Worm (Caenorhabditis elegans) whole organism, young adult: ENCODE measurements around the gene cdk-1.
A peak's percentile ranks its signal among the peaks of the same experiment; 100 is the strongest.

Source experiments
- B0019.2 ChIP-seq: fragments of 200-800 bp; sonication (Bioruptor generic); conservative IDR thresholded peaks from 2 replicates; pipeline ENCODE4 v1.3.6; 2022; ENCODE audit warnings: missing genetic modification reagents, missing genetic modification characterization, missing compliant biosample characterization
- B0261.1 ChIP-seq: sonication (generic microtip); optimal IDR thresholded peaks from 2 replicates; lab custom pipeline; 2016; ENCODE audit warnings: mild to moderate bottlenecking, missing genetic modification characterization, moderate library complexity, missing compliant biosample characterization
- B0336.3 ChIP-seq: fragments of 200-800 bp; sonication (Bioruptor generic); IDR thresholded peaks from 2 replicates; pipeline ENCODE4 v1.3.6; 2022; ENCODE audit warnings: missing genetic modification characterization, missing compliant biosample characterization
- C06A6.2 ChIP-seq: fragments of 200-800 bp; sonication (Bioruptor generic); conservative IDR thresholded peaks from 2 replicates; pipeline ENCODE4 v1.3.6; 2022; ENCODE audit warnings: missing genetic modification characterization, missing compliant biosample characterization
- C17E4.6 ChIP-seq: fragments of 200-800 bp; sonication (Bioruptor generic); IDR thresholded peaks from 2 replicates; pipeline ENCODE4 v1.3.6; 2022; ENCODE audit warnings: missing genetic modification reagents, missing genetic modification characterization, missing compliant biosample characterization
- D2030.7 ChIP-seq: fragments of 200-800 bp; sonication (Bioruptor generic); IDR thresholded peaks from 2 replicates; pipeline ENCODE4 v1.3.6; 2022; ENCODE audit warnings: missing genetic modification reagents, missing genetic modification characterization, missing compliant biosample characterization
- F22D6.2 ChIP-seq: sonication (generic microtip); optimal IDR thresholded peaks from 2 replicates; lab custom pipeline; 2016; ENCODE audit warnings: mild to moderate bottlenecking, missing genetic modification characterization, missing compliant biosample characterization
- F37B4.10 ChIP-seq: fragments of 200-800 bp; sonication (Bioruptor generic); IDR thresholded peaks from 2 replicates; pipeline ENCODE4 v1.3.6; 2022; ENCODE audit warnings: missing genetic modification characterization, missing compliant biosample characterization
- F49E8.2 ChIP-seq: sonication (generic microtip); optimal IDR thresholded peaks from 3 replicates; lab custom pipeline; 2017; ENCODE audit warnings: missing genetic modification characterization, mild to moderate bottlenecking, missing compliant biosample characterization, antibody characterized with exemption, moderate library complexity; ENCODE audit not compliant: insufficient read depth
- T07F8.4 ChIP-seq: sonication (generic microtip); optimal IDR thresholded peaks from 2 replicates; lab custom pipeline; 2016; ENCODE audit warnings: mild to moderate bottlenecking, missing genetic modification characterization, moderate library complexity, missing compliant biosample characterization
- Y79H2A.3 ChIP-seq: fragments of 200-800 bp; sonication (Bioruptor generic); conservative IDR thresholded peaks from 2 replicates; pipeline ENCODE4 v1.3.6; 2022; ENCODE audit warnings: missing genetic modification reagents, missing genetic modification characterization, missing compliant biosample characterization
- Y95B8A.8 ChIP-seq: fragments of 200-800 bp; sonication (Bioruptor generic); IDR thresholded peaks from 2 replicates; pipeline ENCODE4 v1.3.6; 2022; ENCODE audit warnings: missing genetic modification reagents, missing genetic modification characterization, missing compliant biosample characterization
- aptf-3 ChIP-seq: fragments of 200-800 bp; sonication (Bioruptor generic); IDR thresholded peaks from 2 replicates; pipeline ENCODE4 v1.3.6; 2022; ENCODE audit warnings: missing genetic modification characterization, missing compliant biosample characterization
- athp-1 ChIP-seq: sonication (generic microtip); optimal IDR thresholded peaks from 2 replicates; lab custom pipeline; 2017; ENCODE audit warnings: mild to moderate bottlenecking, missing genetic modification characterization, missing compliant biosample characterization
- attf-5 ChIP-seq: fragments of 200-800 bp; sonication (Bioruptor generic); optimal IDR thresholded peaks from 2 replicates; lab custom pipeline; 2018; ENCODE audit warnings: mild to moderate bottlenecking, missing genetic modification characterization, missing compliant biosample characterization
- bed-1 ChIP-seq: fragments of 200-800 bp; sonication (Bioruptor generic); IDR thresholded peaks from 2 replicates; pipeline ENCODE4 v1.3.6; 2022; ENCODE audit warnings: missing genetic modification reagents, missing genetic modification characterization, missing compliant biosample characterization
- cebp-2 ChIP-seq: fragments of 200-800 bp; sonication (Bioruptor generic); IDR thresholded peaks from 2 replicates; pipeline ENCODE4 v1.3.6; 2022; ENCODE audit warnings: missing genetic modification characterization, missing compliant biosample characterization
- ceh-27 ChIP-seq: fragments of 200-800 bp; sonication (Bioruptor generic); optimal IDR thresholded peaks from 2 replicates; lab custom pipeline; 2018; ENCODE audit warnings: mild to moderate bottlenecking, missing genetic modification characterization, moderate library complexity, missing compliant biosample characterization
- ceh-91 ChIP-seq: fragments of 200-800 bp; sonication (Bioruptor generic); IDR thresholded peaks from 2 replicates; pipeline ENCODE4 v1.3.6; 2022; ENCODE audit warnings: missing genetic modification reagents, missing genetic modification characterization, missing compliant biosample characterization
- dox-1 ChIP-seq: fragments of 200-800 bp; sonication (Bioruptor generic); IDR thresholded peaks from 2 replicates; pipeline ENCODE4 v1.3.6; 2022; ENCODE audit warnings: missing genetic modification reagents, missing genetic modification characterization, missing compliant biosample characterization
- efl-1 ChIP-seq: fragments of 150-350 bp; optimal IDR thresholded peaks from 2 replicates; lab custom pipeline; 2014; ENCODE audit warnings: missing biosample characterization, missing genetic modification reagents, missing genetic modification characterization
- egrh-3 ChIP-seq: fragments of 200-800 bp; sonication (Bioruptor generic); IDR thresholded peaks from 2 replicates; pipeline ENCODE4 v1.3.6; 2022; ENCODE audit warnings: missing genetic modification reagents, missing genetic modification characterization, missing compliant biosample characterization
- him-1 ChIP-seq: sonication (generic microtip); optimal IDR thresholded peaks from 2 replicates; lab custom pipeline; 2016; ENCODE audit warnings: missing genotype, missing genetic modification reagents, missing genetic modification characterization, missing compliant biosample characterization
- hmg-1.2 ChIP-seq: fragments of 200-800 bp; sonication (Bioruptor generic); IDR thresholded peaks from 2 replicates; pipeline ENCODE4 v1.3.6; 2022; ENCODE audit warnings: missing genetic modification reagents, missing genetic modification characterization, missing compliant biosample characterization
- hsf-1 ChIP-seq: fragments of 200-800 bp; sonication (Bioruptor generic); IDR thresholded peaks from 2 replicates; pipeline ENCODE4 v1.3.6; 2022; ENCODE audit warnings: missing genetic modification reagents, missing genetic modification characterization, missing compliant biosample characterization
- lin-40 ChIP-seq: sonication (generic microtip); optimal IDR thresholded peaks from 2 replicates; lab custom pipeline; 2016; ENCODE audit warnings: missing genetic modification characterization, mild to moderate bottlenecking, missing compliant biosample characterization, missing genotype, missing genetic modification reagents
- lin-54 ChIP-seq: fragments of 200-800 bp; sonication (Bioruptor generic); optimal IDR thresholded peaks from 2 replicates; lab custom pipeline; 2018; ENCODE audit warnings: mild to moderate bottlenecking, missing genetic modification characterization, missing compliant biosample characterization
- madf-6 ChIP-seq: fragments of 200-800 bp; sonication (Bioruptor generic); IDR thresholded peaks from 2 replicates; pipeline ENCODE4 v1.3.6; 2022; ENCODE audit warnings: missing genetic modification reagents, missing genetic modification characterization, missing compliant biosample characterization
- mcd-1 ChIP-seq: fragments of 200-800 bp; sonication (Bioruptor generic); IDR thresholded peaks from 2 replicates; pipeline ENCODE4 v1.3.6; 2022; ENCODE audit warnings: missing genetic modification reagents, missing genetic modification characterization, missing compliant biosample characterization
- mxl-1 ChIP-seq: sonication (generic microtip); optimal IDR thresholded peaks from 2 replicates; lab custom pipeline; 2016; ENCODE audit warnings: missing genetic modification characterization, missing compliant biosample characterization
- nfya-2 ChIP-seq: fragments of 200-800 bp; sonication (Bioruptor generic); IDR thresholded peaks from 2 replicates; pipeline ENCODE4 v1.3.6; 2022; ENCODE audit warnings: missing genetic modification reagents, missing genetic modification characterization, missing compliant biosample characterization
- nhr-80 ChIP-seq: sonication (generic microtip); optimal IDR thresholded peaks from 2 replicates; lab custom pipeline; 2016; ENCODE audit warnings: missing genetic modification characterization, missing compliant biosample characterization
- pbrm-1 ChIP-seq: fragments of 200-800 bp; sonication (Bioruptor generic); IDR thresholded peaks from 2 replicates; pipeline ENCODE4 v1.3.6; 2022; ENCODE audit warnings: missing genetic modification reagents, missing genetic modification characterization, missing compliant biosample characterization
- pha-4 ChIP-seq: fragments of 150-350 bp; sonication (generic microtip); optimal IDR thresholded peaks from 2 replicates; lab custom pipeline; 2014; ENCODE audit warnings: missing biosample characterization, missing genetic modification reagents, missing genetic modification characterization
- rcor-1 ChIP-seq: fragments of 200-800 bp; sonication (Bioruptor generic); IDR thresholded peaks from 2 replicates; pipeline ENCODE4 v1.3.6; 2022; ENCODE audit warnings: missing genetic modification reagents, missing genetic modification characterization, missing compliant biosample characterization
- rpc-1 ChIP-seq, 2 experiments: fragments of 150-350 bp in 1 of 2; sonication (generic microtip) in 1 of 2; optimal IDR thresholded peaks; 2 replicates each; lab custom pipeline; 2014 to 2018; ENCODE audit warnings: missing biosample characterization in 1 of 2, missing genetic modification characterization in 1 of 2, missing genetic modification reagents in 1 of 2, missing genotype in 1 of 2
- snpc-1.3 ChIP-seq: sonication (generic microtip); optimal IDR thresholded peaks from 2 replicates; lab custom pipeline; 2017; ENCODE audit warnings: missing genetic modification characterization, mild to moderate bottlenecking, missing compliant biosample characterization, antibody characterized with exemption, moderate library complexity, missing genotype, missing genetic modification reagents; ENCODE audit not compliant: insufficient read depth
- snpc-3.4 ChIP-seq: sonication (generic microtip); optimal IDR thresholded peaks from 2 replicates; lab custom pipeline; 2017; ENCODE audit warnings: missing genetic modification characterization, mild to moderate bottlenecking, missing compliant biosample characterization, antibody characterized with exemption, moderate library complexity, missing genotype, missing genetic modification reagents
- somi-1 ChIP-seq: fragments of 200-800 bp; sonication (Bioruptor generic); optimal IDR thresholded peaks from 2 replicates; lab custom pipeline; 2018; ENCODE audit warnings: mild to moderate bottlenecking, missing genetic modification characterization, missing compliant biosample characterization
- sptf-2 ChIP-seq: fragments of 200-800 bp; sonication (Bioruptor generic); optimal IDR thresholded peaks from 2 replicates; lab custom pipeline; 2018; ENCODE audit warnings: mild to moderate bottlenecking, missing genetic modification characterization, missing compliant biosample characterization
- tlf-1 ChIP-seq: fragments of 200-800 bp; sonication (Bioruptor generic); optimal IDR thresholded peaks from 2 replicates; lab custom pipeline; 2018; ENCODE audit warnings: mild to moderate bottlenecking, missing genetic modification characterization, missing compliant biosample characterization
- unc-130 ChIP-seq: sonication (generic microtip); optimal IDR thresholded peaks from 2 replicates; lab custom pipeline; 2016; ENCODE audit warnings: missing genetic modification reagents, missing genetic modification characterization, missing compliant biosample characterization
- xnd-1 ChIP-seq: sonication (generic microtip); optimal IDR thresholded peaks from 2 replicates; lab custom pipeline; 2016; ENCODE audit warnings: missing genotype, missing genetic modification reagents, missing genetic modification characterization, missing compliant biosample characterization
- zim-3 ChIP-seq: sonication (generic microtip); optimal IDR thresholded peaks from 2 replicates; lab custom pipeline; 2017; ENCODE audit warnings: mild to moderate bottlenecking, missing genetic modification characterization, moderate library complexity, missing compliant biosample characterization
- ztf-6 ChIP-seq: fragments of 200-800 bp; sonication (Bioruptor generic); IDR thresholded peaks from 2 replicates; pipeline ENCODE4 v1.3.6; 2022; ENCODE audit warnings: missing genetic modification reagents, missing genetic modification characterization, missing compliant biosample characterization

cdk-1 gene

ce11 chrIII:9789607-9790073 is 42.4 kb downstream of the cdk-1 start, which contains the start of gene R10E11.5:
Gene R10E11.5, minus strand, starts transcription at chrIII:9789657.
- TF ChIP-seq nhr-80, result no peak
- TF ChIP-seq him-1 (tag; lab: Kevin White, UChicago), result no peak
- no peak for TF ChIP-seq C06A6.2 (GFP tag; lab: Robert Waterston, UW)
- TF ChIP-seq hmg-1.2 (GFP tag; lab: Robert Waterston, UW), result no peak
- TF ChIP-seq Y95B8A.8 (GFP tag; lab: Robert Waterston, UW), result no peak
- no peak for TF ChIP-seq egrh-3 (GFP tag; lab: Robert Waterston, UW)
- TF ChIP-seq pbrm-1 (GFP tag; lab: Robert Waterston, UW), result no peak
- no peak for TF ChIP-seq ceh-27 (GFP tag; lab: Kevin White, UChicago)
- no peak for TF ChIP-seq athp-1 (tag; lab: Kevin White, UChicago)
- TF ChIP-seq aptf-3, result no peak
- TF ChIP-seq lin-40 (tag; lab: Kevin White, UChicago), result no peak
- TF ChIP-seq F37B4.10 (GFP tag; lab: Robert Waterston, UW), result no peak
- TF ChIP-seq bed-1, result no peak
- TF ChIP-seq efl-1, result no peak

- peak; percentile 94 for TF ChIP-seq madf-6 (GFP tag; lab: Robert Waterston, UW)
- TF ChIP-seq lin-54 (GFP tag; lab: Kevin White, UChicago), result peak; percentile 80
- peak; percentile 3 for TF ChIP-seq tlf-1
- TF ChIP-seq cebp-2, result no peak
- TF ChIP-seq F49E8.2 (tag; lab: Kevin White, UChicago), result no peak
- no peak for TF ChIP-seq mxl-1 (tag; lab: Kevin White, UChicago)
- peak; percentile 66 for TF ChIP-seq snpc-3.4
- 0 out of 2 replicates have a peak, but pooled peaks have one; percentile 19 for TF ChIP-seq rcor-1 (GFP tag; lab: Robert Waterston, UW)
- no peak for TF ChIP-seq C17E4.6 (GFP tag; lab: Robert Waterston, UW)
- no peak for TF ChIP-seq sptf-2 (GFP tag; lab: Kevin White, UChicago)
- peak; percentile 37 for TF ChIP-seq unc-130 (GFP tag; lab: Kevin White, UChicago)
- no peak for TF ChIP-seq ztf-6 (GFP tag; lab: Robert Waterston, UW)
- no peak for TF ChIP-seq hsf-1 (GFP tag; lab: Robert Waterston, UW)
- no peak for TF ChIP-seq F22D6.2 (tag; lab: Kevin White, UChicago)
- 0 out of 2 replicates have a peak, but pooled peaks have one; percentile 15 for TF ChIP-seq B0336.3 (GFP tag; lab: Robert Waterston, UW)
- peak; percentile 13; the same call in 1 of the 2 replicates for TF ChIP-seq mcd-1 (GFP tag; lab: Robert Waterston, UW)
- TF ChIP-seq xnd-1, result peak; percentile 81
- TF ChIP-seq B0261.1 (tag; lab: Kevin White, UChicago), result no peak
- TF ChIP-seq attf-5, result peak; percentile 0
- TF ChIP-seq dox-1, result peak; percentile 68
- TF ChIP-seq Y79H2A.3 (GFP tag; lab: Robert Waterston, UW), result 0 out of 2 replicates have a peak, but pooled peaks have one; percentile 6
- TF ChIP-seq T07F8.4 (tag; lab: Kevin White, UChicago), result no peak
- TF ChIP-seq pha-4, result no peak
- no peak for TF ChIP-seq zim-3 (tag; lab: Kevin White, UChicago)
- TF ChIP-seq D2030.7 (GFP tag; lab: Robert Waterston, UW), result peak; percentile 55
- no peak for TF ChIP-seq B0019.2 (GFP tag; lab: Robert Waterston, UW)
- TF ChIP-seq him-1 (tag; lab: Kevin White, UChicago), result peak; percentile 52
- no peak for TF ChIP-seq somi-1 (GFP tag; lab: Kevin White, UChicago)
- TF ChIP-seq efl-1, result peak; percentile 87
- peak; percentile 96 for TF ChIP-seq hmg-1.2 (GFP tag; lab: Robert Waterston, UW)
- TF ChIP-seq snpc-1.3 (tag; lab: Kevin White, UChicago), result no peak
- no peak for TF ChIP-seq nfya-2
- peak; percentile 72 for TF ChIP-seq ceh-91 (GFP tag; lab: Robert Waterston, UW)
- TF ChIP-seq rpc-1 (optimal IDR thresholded peaks at IDR 0.05; lab: Kevin White, UChicago), result no peak
- TF ChIP-seq rpc-1 (tag; optimal IDR thresholded peaks at IDR 0.05; lab: Kevin White, UChicago), result no peak
These were observed 46.5 kb downstream of the cdk-1 start, which contains the start of the genes R10E11.9 and mcm-6 for ce11 chrIII:9793592-9794417. Gene R10E11.9, minus strand, starts transcription at chrIII:9793642. Gene mcm-6, plus strand, starts transcription at chrIII:9794367.
